Worm (Caenorhabditis elegans): ENCODE results near the gene T18D3.5.

- no peak for TF ChIP-seq flt-1 (GFP tag; IDR thresholded peaks at IDR 0.05)
- TF ChIP-seq tab-1 (GFP tag; IDR thresholded peaks at IDR 0.05), result no peak
- no peak for TF ChIP-seq ztf-29 (GFP tag; IDR thresholded peaks at IDR 0.05)
- no peak for TF ChIP-seq ztf-23 (GFP tag; IDR thresholded peaks at IDR 0.05)
Measured at ce11 chrX:12512472-12513137, 49.0 kb downstream of the T18D3.5 start.

Data from whole organism, midembryonic.